Fruit fly (Drosophila melanogaster) whole organism, prepupa: Measurements from ENCODE around the gene CG11927.

Source experiments
- Blimp-1 ChIP-seq: fragments of 200-800 bp; sonication (Bioruptor generic); optimal IDR thresholded peaks from 3 replicates; lab custom pipeline; 2017; ENCODE audit warnings: missing biosample characterization, missing genetic modification characterization, mild to moderate bottlenecking, moderate library complexity, missing genetic modification reagents
- CG10631 ChIP-seq: fragments of 200-800 bp; sonication (Bioruptor generic); optimal IDR thresholded peaks from 2 replicates; lab custom pipeline; 2016; ENCODE audit warnings: missing biosample characterization, missing genetic modification characterization
- CG15336 ChIP-seq: fragments of 200-800 bp; sonication (Bioruptor generic); IDR thresholded peaks from 2 replicates; pipeline ENCODE4 v1.3.6; 2022; ENCODE audit warnings: missing biosample characterization, missing genetic modification characterization
- CG1621 ChIP-seq: fragments of 200-800 bp; sonication (Bioruptor generic); optimal IDR thresholded peaks from 3 replicates; lab custom pipeline; 2018; ENCODE audit warnings: missing biosample characterization, mild to moderate bottlenecking, missing genetic modification characterization
- CG16779 ChIP-seq: fragments of 200-800 bp; sonication (Bioruptor generic); optimal IDR thresholded peaks from 3 replicates; lab custom pipeline; 2017; ENCODE audit warnings: missing biosample characterization, mild to moderate bottlenecking, missing genetic modification characterization
- CG3032 ChIP-seq: fragments of 200-800 bp; optimal IDR thresholded peaks from 2 replicates; lab custom pipeline; 2019; ENCODE audit warnings: missing biosample characterization, mild to moderate bottlenecking, missing genetic modification characterization, moderate library complexity
- CG34406 ChIP-seq: fragments of 200-800 bp; sonication (Bioruptor generic); optimal IDR thresholded peaks from 3 replicates; lab custom pipeline; 2016; ENCODE audit warnings: missing biosample characterization, missing genetic modification characterization
- CG3919 ChIP-seq: fragments of 200-800 bp; sonication (Bioruptor generic); optimal IDR thresholded peaks from 3 replicates; lab custom pipeline; 2016; ENCODE audit warnings: missing biosample characterization, missing genetic modification characterization
- CG4318 ChIP-seq: fragments of 200-800 bp; sonication (Bioruptor generic); optimal IDR thresholded peaks from 3 replicates; lab custom pipeline; 2017; ENCODE audit warnings: missing biosample characterization, mild to moderate bottlenecking, missing genetic modification characterization
- CG6163 ChIP-seq: fragments of 200-800 bp; sonication (Bioruptor generic); IDR thresholded peaks from 3 replicates; pipeline ENCODE4 v1.3.6; 2022; ENCODE audit warnings: missing biosample characterization, missing genetic modification characterization
- CG6276 ChIP-seq: fragments of 200-800 bp; sonication (Bioruptor generic); optimal IDR thresholded peaks from 2 replicates; lab custom pipeline; 2017; ENCODE audit warnings: missing biosample characterization, mild to moderate bottlenecking, missing genetic modification characterization
- CG6792 ChIP-seq: fragments of 200-800 bp; sonication (Bioruptor generic); optimal IDR thresholded peaks from 3 replicates; lab custom pipeline; 2016; ENCODE audit warnings: missing biosample characterization, missing genetic modification characterization
- CG6808 ChIP-seq: fragments of 200-800 bp; sonication (Bioruptor generic); optimal IDR thresholded peaks from 3 replicates; lab custom pipeline; 2017; ENCODE audit warnings: missing biosample characterization, missing genetic modification characterization, mild to moderate bottlenecking, moderate library complexity, missing genetic modification reagents
- CG6854 ChIP-seq: fragments of 200-800 bp; sonication (Bioruptor generic); optimal IDR thresholded peaks from 2 replicates; lab custom pipeline; 2017; ENCODE audit warnings: missing biosample characterization, mild to moderate bottlenecking, missing genetic modification characterization
- CG7368 ChIP-seq: fragments of 200-800 bp; sonication (Bioruptor generic); optimal IDR thresholded peaks from 3 replicates; lab custom pipeline; 2016; ENCODE audit warnings: missing biosample characterization, missing genetic modification characterization
- CG8119 ChIP-seq: fragments of 200-800 bp; sonication (Bioruptor generic); IDR thresholded peaks from 3 replicates; pipeline ENCODE4 v1.3.6; 2022; ENCODE audit warnings: missing biosample characterization, missing genetic modification characterization
- CG8632 ChIP-seq: fragments of 200-800 bp; sonication (Bioruptor generic); optimal IDR thresholded peaks from 3 replicates; lab custom pipeline; 2016; ENCODE audit warnings: missing biosample characterization, missing genetic modification characterization
- CG9139 ChIP-seq: fragments of 200-800 bp; sonication (Bioruptor generic); optimal IDR thresholded peaks from 3 replicates; lab custom pipeline; 2017; ENCODE audit warnings: missing biosample characterization, mild to moderate bottlenecking, missing genetic modification characterization
- Eip75B ChIP-seq: fragments of 200-800 bp; sonication (Bioruptor generic); optimal IDR thresholded peaks from 3 replicates; lab custom pipeline; 2016; ENCODE audit warnings: missing biosample characterization, missing genetic modification characterization
- Eip78C ChIP-seq: fragments of 200-800 bp; sonication (Bioruptor generic); peaks from one replicate; lab custom pipeline; 2016; ENCODE audit warnings: missing biosample characterization, missing genetic modification characterization
- Eip93F ChIP-seq: fragments of 200-800 bp; sonication (Bioruptor generic); optimal IDR thresholded peaks from 2 replicates; lab custom pipeline; 2016; ENCODE audit warnings: missing biosample characterization, mild to moderate bottlenecking, missing genetic modification characterization
- Ets96B ChIP-seq: fragments of 200-800 bp; optimal IDR thresholded peaks from 2 replicates; lab custom pipeline; 2019; ENCODE audit warnings: missing biosample characterization, mild to moderate bottlenecking, missing genetic modification characterization, moderate library complexity
- Hr4 ChIP-seq: fragments of 200-800 bp; sonication (Bioruptor generic); optimal IDR thresholded peaks from 3 replicates; lab custom pipeline; 2016; ENCODE audit warnings: missing biosample characterization, missing genetic modification characterization
- Lpt ChIP-seq: fragments of 200-800 bp; sonication (Bioruptor generic); optimal IDR thresholded peaks from 3 replicates; lab custom pipeline; 2016; ENCODE audit warnings: missing biosample characterization, missing genetic modification characterization
- Met ChIP-seq: fragments of 200-800 bp; sonication (Bioruptor generic); optimal IDR thresholded peaks from 3 replicates; lab custom pipeline; 2016; ENCODE audit warnings: missing biosample characterization, missing genetic modification characterization
- OdsH ChIP-seq: fragments of 200-800 bp; sonication (Bioruptor generic); optimal IDR thresholded peaks from 3 replicates; lab custom pipeline; 2016; ENCODE audit warnings: missing biosample characterization, missing genetic modification characterization
- Smox ChIP-seq: fragments of 200-800 bp; sonication (Bioruptor generic); optimal IDR thresholded peaks from 3 replicates; lab custom pipeline; 2016; ENCODE audit warnings: missing biosample characterization, missing genetic modification characterization
- Sox102F ChIP-seq: fragments of 200-800 bp; sonication (Bioruptor generic); optimal IDR thresholded peaks from 2 replicates; lab custom pipeline; 2016; ENCODE audit warnings: missing biosample characterization, mild to moderate bottlenecking, missing genetic modification characterization
- Sox14 ChIP-seq: fragments of 200-800 bp; sonication (Bioruptor generic); optimal IDR thresholded peaks from 3 replicates; lab custom pipeline; 2016; ENCODE audit warnings: missing biosample characterization, missing genetic modification characterization
- Sox15 ChIP-seq: fragments of 200-800 bp; sonication (Bioruptor generic); optimal IDR thresholded peaks from 3 replicates; lab custom pipeline; 2016; ENCODE audit warnings: missing biosample characterization, missing genetic modification characterization
- achi ChIP-seq: fragments of 200-800 bp; sonication (Bioruptor generic); optimal IDR thresholded peaks from 3 replicates; lab custom pipeline; 2016; ENCODE audit warnings: missing biosample characterization, missing genetic modification characterization
- acj6 ChIP-seq: fragments of 200-800 bp; sonication (Bioruptor generic); optimal IDR thresholded peaks from 3 replicates; lab custom pipeline; 2016; ENCODE audit warnings: missing biosample characterization, missing genetic modification characterization
- cyc ChIP-seq: fragments of 200-800 bp; sonication (Bioruptor generic); optimal IDR thresholded peaks from 3 replicates; lab custom pipeline; 2016; ENCODE audit warnings: missing biosample characterization, missing genetic modification characterization
- dsx ChIP-seq: fragments of 200-800 bp; optimal IDR thresholded peaks from 3 replicates; lab custom pipeline; 2019; ENCODE audit warnings: missing biosample characterization, mild to moderate bottlenecking, missing genetic modification characterization, moderate library complexity; ENCODE audit not compliant: poor library complexity, severe bottlenecking
- eg ChIP-seq: fragments of 200-800 bp; sonication (Bioruptor generic); IDR thresholded peaks from 3 replicates; pipeline ENCODE4 v1.3.6; 2022; ENCODE audit warnings: missing biosample characterization, missing genetic modification characterization
- esn ChIP-seq: fragments of 200-800 bp; sonication (Bioruptor generic); optimal IDR thresholded peaks from 2 replicates; lab custom pipeline; 2016; ENCODE audit warnings: missing biosample characterization, mild to moderate bottlenecking, missing genetic modification characterization, moderate library complexity
- lz ChIP-seq: fragments of 200-800 bp; sonication (Bioruptor generic); optimal IDR thresholded peaks from 3 replicates; lab custom pipeline; 2016; ENCODE audit warnings: missing biosample characterization, missing genetic modification characterization
- net ChIP-seq: fragments of 200-800 bp; sonication (Bioruptor generic); optimal IDR thresholded peaks from 3 replicates; lab custom pipeline; 2016; ENCODE audit warnings: missing biosample characterization, missing genetic modification characterization
- spab ChIP-seq: fragments of 200-800 bp; sonication (Bioruptor generic); optimal IDR thresholded peaks from 2 replicates; lab custom pipeline; 2017; ENCODE audit warnings: missing biosample characterization, mild to moderate bottlenecking, missing genetic modification characterization, missing genetic modification reagents
- ss ChIP-seq, 2 experiments: fragments of 200-800 bp; sonication (Bioruptor generic); optimal IDR thresholded peaks; 2 replicates in 1 of 2; 3 replicates in 1 of 2; lab custom pipeline; 2017 to 2018; ENCODE audit warnings: mild to moderate bottlenecking in 2 of 2, missing biosample characterization in 2 of 2, missing genetic modification characterization in 2 of 2, moderate library complexity in 1 of 2
- svp ChIP-seq: fragments of 200-800 bp; sonication (Bioruptor generic); peaks from one replicate; lab custom pipeline; 2016; ENCODE audit warnings: missing biosample characterization, missing genetic modification characterization
- topi ChIP-seq: fragments of 200-800 bp; sonication (Bioruptor generic); optimal IDR thresholded peaks from 3 replicates; lab custom pipeline; 2016; ENCODE audit warnings: missing biosample characterization, missing genetic modification characterization
- vri ChIP-seq: fragments of 200-800 bp; sonication (Bioruptor generic); optimal IDR thresholded peaks from 3 replicates; lab custom pipeline; 2016; ENCODE audit warnings: missing biosample characterization, mild to moderate bottlenecking, missing genetic modification characterization

CG11927 gene

dm6 chr2L:4806109-4806508 is 41.5 kb upstream of the CG11927 start:
- TF ChIP-seq Eip78C (GFP tag; lab: Kevin White, UChicago) (peak; percentile 2), OdsH (GFP tag; lab: Kevin White, UChicago) (no peak), CG6163 (GFP tag; lab: Robert Waterston, UW) (0 out of 3 replicates have a peak, but pooled peaks have one; percentile 13), CG8119 (GFP tag; lab: Robert Waterston, UW) (0 out of 3 replicates have a peak, but pooled peaks have one; percentile 14)

- no peak for TF ChIP-seq CG4318 (GFP tag; lab: Kevin White, UChicago)
- no peak for TF ChIP-seq achi (GFP tag; lab: Kevin White, UChicago)
- no peak for TF ChIP-seq CG6276 (GFP tag; lab: Kevin White, UChicago)
- TF ChIP-seq dsx (GFP tag; lab: Kevin White, UChicago): peak; percentile 78
- TF ChIP-seq topi (GFP tag; lab: Kevin White, UChicago): peak; percentile 14
- TF ChIP-seq Blimp-1 (GFP tag; lab: Kevin White, UChicago): peak; percentile 66
- peak; percentile 55 for TF ChIP-seq Eip78C (GFP tag; lab: Kevin White, UChicago)
- TF ChIP-seq Sox15 (GFP tag; lab: Kevin White, UChicago): no peak
- TF ChIP-seq CG6854: peak; percentile 21
- TF ChIP-seq CG6808 (GFP tag; lab: Kevin White, UChicago): peak; percentile 34
- peak; percentile 20 for TF ChIP-seq net
- peak; percentile 10 for TF ChIP-seq CG1621 (tag; lab: Kevin White, UChicago)
- TF ChIP-seq ss (GFP tag; optimal IDR thresholded peaks at IDR 0.05; lab: Kevin White, UChicago): peak; percentile 18 to 36
- TF ChIP-seq CG15336 (GFP tag; lab: Robert Waterston, UW): no peak
- peak; percentile 49 for TF ChIP-seq CG6163 (GFP tag; lab: Robert Waterston, UW)
- TF ChIP-seq Sox102F: peak; percentile 9
Measured at dm6 chr2L:4807953-4808604, 39.5 kb upstream of the CG11927 start.

- TF ChIP-seq Sox102F (peak; percentile 25), cyc (no peak), dsx (GFP tag; lab: Kevin White, UChicago) (peak; percentile 53), CG3032 (tag; lab: Kevin White, UChicago) (peak; percentile 28), Met (GFP tag; lab: Kevin White, UChicago) (peak; percentile 28), CG8632 (GFP tag; lab: Kevin White, UChicago) (no peak), OdsH (GFP tag; lab: Kevin White, UChicago) (peak; percentile 11), Lpt (peak; percentile 49), CG15336 (GFP tag; lab: Robert Waterston, UW) (peak; percentile 46; the same call in 1 of the 2 replicates), CG3919 (GFP tag; lab: Kevin White, UChicago) (peak; percentile 42), CG10631 (GFP tag; lab: Kevin White, UChicago) (no peak), acj6 (peak; percentile 17), CG7368 (peak; percentile 26), Eip75B (no peak), topi (GFP tag; lab: Kevin White, UChicago) (peak; percentile 12), esn (GFP tag; lab: Kevin White, UChicago) (peak; percentile 49), Blimp-1 (GFP tag; lab: Kevin White, UChicago) (no peak), CG6163 (GFP tag; lab: Robert Waterston, UW) (peak; percentile 21; the same call in 1 of the 3 replicates), CG16779 (tag; lab: Kevin White, UChicago) (no peak), Ets96B (tag; lab: Kevin White, UChicago) (peak; percentile 10), Eip93F (GFP tag; lab: Kevin White, UChicago) (no peak), CG8119 (GFP tag; lab: Robert Waterston, UW) (no peak; the same call in 2 of the 3 replicates), Sox14 (peak; percentile 28), CG6792 (GFP tag; lab: Kevin White, UChicago) (peak; percentile 40), svp (GFP tag; lab: Kevin White, UChicago) (peak; percentile 67), CG6854 (peak; percentile 79), Smox (GFP tag; lab: Kevin White, UChicago) (peak; percentile 29), CG34406 (GFP tag; lab: Kevin White, UChicago) (no peak), achi (GFP tag; lab: Kevin White, UChicago) (no peak), CG9139 (no peak), Eip78C (GFP tag; lab: Kevin White, UChicago) (peak; percentile 77), vri (GFP tag; lab: Kevin White, UChicago) (peak; percentile 25), lz (GFP tag; lab: Kevin White, UChicago) (peak; percentile 26), eg (peak; percentile 36; the same call in 1 of the 3 replicates), Hr4 (no peak), CG6276 (GFP tag; lab: Kevin White, UChicago) (no peak), spab (GFP tag; lab: Kevin White, UChicago) (no peak)
Measured at dm6 chr2L:4810044-4810609, 37.4 kb upstream of the CG11927 start.
